Worm (Caenorhabditis elegans) whole organism, L2 larva: Measurements from ENCODE around the gene unc-26.

Source experiments
- C34F6.9 ChIP-seq: fragments of 150-350 bp; optimal IDR thresholded peaks from 2 replicates; lab custom pipeline; 2014; ENCODE audit warnings: missing biosample characterization, missing genetic modification characterization
- F13H6.1 ChIP-seq: sonication (generic microtip); optimal IDR thresholded peaks from 2 replicates; lab custom pipeline; 2016; ENCODE audit warnings: missing genetic modification characterization, missing compliant biosample characterization
- Y55F3AM.14 ChIP-seq: fragments of 200-800 bp; sonication (Bioruptor generic); optimal IDR thresholded peaks from 2 replicates; lab custom pipeline; 2018; ENCODE audit warnings: mild to moderate bottlenecking, missing genetic modification characterization, missing compliant biosample characterization
- alr-1 ChIP-seq: fragments of 150-350 bp; optimal IDR thresholded peaks from 2 replicates; lab custom pipeline; 2014; ENCODE audit warnings: missing biosample characterization, missing genetic modification characterization
- ama-1 ChIP-seq: fragments of 150-350 bp; optimal IDR thresholded peaks from 2 replicates; lab custom pipeline; 2018; ENCODE audit warnings: inconsistent platforms
- blmp-1 ChIP-seq: sonication (generic microtip); optimal IDR thresholded peaks from 2 replicates; lab custom pipeline; 2017; ENCODE audit warnings: missing genetic modification characterization, mild to moderate bottlenecking, missing compliant biosample characterization, antibody characterized with exemption, moderate library complexity; ENCODE audit not compliant: insufficient read depth
- ceh-82 ChIP-seq: fragments of 150-350 bp; optimal IDR thresholded peaks from 2 replicates; lab custom pipeline; 2014; ENCODE audit warnings: missing biosample characterization, missing genetic modification characterization
- crh-2 ChIP-seq: sonication (generic microtip); optimal IDR thresholded peaks from 2 replicates; lab custom pipeline; 2017; ENCODE audit warnings: missing biosample characterization, missing genetic modification characterization
- egl-27 ChIP-seq: sonication (generic microtip); optimal IDR thresholded peaks from 3 replicates; lab custom pipeline; 2017; ENCODE audit warnings: missing biosample characterization, missing genetic modification reagents, missing genetic modification characterization
- elt-1 ChIP-seq: fragments of 150-350 bp; optimal IDR thresholded peaks from 2 replicates; lab custom pipeline; 2014; ENCODE audit warnings: missing biosample characterization, missing genetic modification characterization
- elt-3 ChIP-seq: sonication (generic microtip); optimal IDR thresholded peaks from 2 replicates; lab custom pipeline; 2017; ENCODE audit warnings: missing biosample characterization, missing genetic modification characterization
- fos-1 ChIP-seq: fragments of 150-350 bp; optimal IDR thresholded peaks from 2 replicates; lab custom pipeline; 2014; ENCODE audit warnings: missing biosample characterization, missing genetic modification characterization
- gmeb-1 ChIP-seq: fragments of 150-350 bp; optimal IDR thresholded peaks from 2 replicates; lab custom pipeline; 2014; ENCODE audit warnings: missing biosample characterization, missing genetic modification characterization
- lin-13 ChIP-seq: fragments of 150-350 bp; optimal IDR thresholded peaks from 2 replicates; lab custom pipeline; 2014; ENCODE audit warnings: missing biosample characterization, missing genetic modification reagents, missing genetic modification characterization
- lin-39 ChIP-seq: fragments of 150-350 bp; optimal IDR thresholded peaks from 2 replicates; lab custom pipeline; 2014; ENCODE audit warnings: missing biosample characterization, missing genetic modification reagents, missing genetic modification characterization
- lsy-2 ChIP-seq, 2 experiments: fragments of 150-350 bp in 1 of 2; sonication (generic microtip) in 1 of 2; optimal IDR thresholded peaks; 2 replicates each; lab custom pipeline; 2014 to 2017; ENCODE audit warnings: missing biosample characterization in 2 of 2, missing genetic modification characterization in 2 of 2
- mab-5 ChIP-seq: fragments of 150-350 bp; optimal IDR thresholded peaks from 2 replicates; lab custom pipeline; 2014; ENCODE audit warnings: missing biosample characterization, missing genetic modification characterization
- mbf-1 ChIP-seq: sonication (generic microtip); optimal IDR thresholded peaks from 2 replicates; lab custom pipeline; 2017; ENCODE audit warnings: missing biosample characterization, missing genetic modification characterization
- nhr-10 ChIP-seq: sonication (generic microtip); optimal IDR thresholded peaks from 2 replicates; lab custom pipeline; 2017; ENCODE audit warnings: missing biosample characterization, missing genetic modification characterization
- nhr-11 ChIP-seq: fragments of 150-350 bp; optimal IDR thresholded peaks from 2 replicates; lab custom pipeline; 2014; ENCODE audit warnings: missing biosample characterization, missing genetic modification characterization
- nhr-12 ChIP-seq: fragments of 150-350 bp; optimal IDR thresholded peaks from 2 replicates; lab custom pipeline; 2014; ENCODE audit warnings: missing biosample characterization, missing genetic modification characterization
- nhr-129 ChIP-seq: fragments of 150-350 bp; optimal IDR thresholded peaks from 2 replicates; lab custom pipeline; 2014; ENCODE audit warnings: missing biosample characterization, missing genetic modification characterization
- nhr-21 ChIP-seq: fragments of 150-350 bp; optimal IDR thresholded peaks from 2 replicates; lab custom pipeline; 2014; ENCODE audit warnings: missing biosample characterization, missing genetic modification characterization
- nhr-25 ChIP-seq: fragments of 150-350 bp; sonication (generic microtip); optimal IDR thresholded peaks from 3 replicates; lab custom pipeline; 2014; ENCODE audit warnings: missing biosample characterization, missing genetic modification characterization
- nhr-6 ChIP-seq: fragments of 150-350 bp; optimal IDR thresholded peaks from 2 replicates; lab custom pipeline; 2014; ENCODE audit warnings: missing biosample characterization, missing genetic modification characterization
- nhr-77 ChIP-seq: fragments of 150-350 bp; optimal IDR thresholded peaks from 2 replicates; lab custom pipeline; 2014; ENCODE audit warnings: missing biosample characterization, missing genetic modification characterization
- peb-1 ChIP-seq: fragments of 150-350 bp; optimal IDR thresholded peaks from 2 replicates; lab custom pipeline; 2014; ENCODE audit warnings: missing biosample characterization, missing genetic modification characterization
- skn-1 ChIP-seq: sonication (generic microtip); optimal IDR thresholded peaks from 2 replicates; lab custom pipeline; 2017; ENCODE audit warnings: missing biosample characterization, missing genetic modification characterization
- sma-3 ChIP-seq: sonication (generic microtip); optimal IDR thresholded peaks from 2 replicates; lab custom pipeline; 2016; ENCODE audit warnings: missing genetic modification reagents, missing genetic modification characterization, missing compliant biosample characterization
- sma-9 ChIP-seq, 2 experiments: fragments of 150-350 bp in 1 of 2; sonication (generic microtip) in 1 of 2; optimal IDR thresholded peaks; 2 replicates each; lab custom pipeline; 2014 to 2016; ENCODE audit warnings: missing genetic modification characterization in 2 of 2, mild to moderate bottlenecking in 1 of 2, missing biosample characterization in 1 of 2, missing compliant biosample characterization in 1 of 2, missing genetic modification reagents in 1 of 2, moderate library complexity in 1 of 2
- snpc-4 ChIP-seq: fragments of 150-350 bp; optimal IDR thresholded peaks from 2 replicates; lab custom pipeline; 2014; ENCODE audit warnings: missing biosample characterization, missing genetic modification characterization
- unc-55 ChIP-seq: fragments of 150-350 bp; sonication (generic microtip); optimal IDR thresholded peaks from 3 replicates; lab custom pipeline; 2014; ENCODE audit warnings: missing biosample characterization, missing genetic modification reagents, missing genetic modification characterization
- unc-62 ChIP-seq: fragments of 150-350 bp; optimal IDR thresholded peaks from 2 replicates; lab custom pipeline; 2014; ENCODE audit warnings: missing biosample characterization, missing genetic modification reagents, missing genetic modification characterization
- zag-1 ChIP-seq: fragments of 150-350 bp; optimal IDR thresholded peaks from 2 replicates; lab custom pipeline; 2014; ENCODE audit warnings: missing biosample characterization, missing genetic modification characterization
- ztf-1 ChIP-seq: fragments of 200-800 bp; sonication (Bioruptor generic); conservative IDR thresholded peaks from 2 replicates; pipeline ENCODE4 v1.3.6; 2022; ENCODE audit warnings: missing genetic modification characterization, missing compliant biosample characterization
- ztf-11 ChIP-seq: sonication (generic microtip); optimal IDR thresholded peaks from 2 replicates; lab custom pipeline; 2017; ENCODE audit warnings: missing biosample characterization, missing genetic modification characterization
- ztf-4 ChIP-seq: fragments of 150-350 bp; optimal IDR thresholded peaks from 2 replicates; lab custom pipeline; 2014; ENCODE audit warnings: missing biosample characterization, missing genetic modification characterization

The unc-26 gene

DNA sequence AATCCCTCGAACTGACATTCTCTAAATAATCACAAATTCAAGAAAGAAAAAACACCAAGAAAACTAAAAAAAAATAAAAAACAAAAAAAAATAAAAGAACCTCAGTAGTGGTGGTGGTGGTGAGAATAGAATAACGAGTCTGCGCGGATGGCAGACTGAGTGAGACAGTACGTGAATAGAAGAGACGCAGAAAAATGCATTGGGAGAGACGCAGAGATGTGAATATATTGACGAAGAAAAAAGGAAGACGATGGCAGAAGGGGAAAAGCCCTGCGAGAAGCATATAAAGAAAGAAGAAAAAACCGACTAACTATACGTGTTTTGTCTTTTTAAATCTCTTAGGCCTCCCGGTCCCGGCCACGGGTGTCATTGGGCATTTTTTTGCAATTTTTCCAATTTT is at the start of gene unc-26:
TSS of gene unc-26 (minus strand) at position 23 of the 400 bp plus-strand sequence.
- TF ChIP-seq zag-1 (tag; lab: Kevin White, UChicago) (peak; percentile 31), F13H6.1 (peak; percentile 10), lsy-2 (tag; optimal IDR thresholded peaks at IDR 0.05; lab: Kevin White, UChicago) (peak in 1 of 2 experiments; percentile 60), ztf-11 (no peak), C34F6.9 (tag; lab: Kevin White, UChicago) (peak; percentile 40), ceh-82 (tag; lab: Kevin White, UChicago) (no peak), sma-3 (GFP tag; lab: Kevin White, UChicago) (no peak), unc-55 (GFP tag; lab: Kevin White, UChicago) (peak; percentile 82), nhr-21 (tag; lab: Kevin White, UChicago) (no peak), elt-3 (no peak), mab-5 (tag; lab: Kevin White, UChicago) (peak; percentile 35), Y55F3AM.14 (GFP tag; lab: Kevin White, UChicago) (no peak), nhr-129 (tag; lab: Kevin White, UChicago) (peak; percentile 59)

DNA sequence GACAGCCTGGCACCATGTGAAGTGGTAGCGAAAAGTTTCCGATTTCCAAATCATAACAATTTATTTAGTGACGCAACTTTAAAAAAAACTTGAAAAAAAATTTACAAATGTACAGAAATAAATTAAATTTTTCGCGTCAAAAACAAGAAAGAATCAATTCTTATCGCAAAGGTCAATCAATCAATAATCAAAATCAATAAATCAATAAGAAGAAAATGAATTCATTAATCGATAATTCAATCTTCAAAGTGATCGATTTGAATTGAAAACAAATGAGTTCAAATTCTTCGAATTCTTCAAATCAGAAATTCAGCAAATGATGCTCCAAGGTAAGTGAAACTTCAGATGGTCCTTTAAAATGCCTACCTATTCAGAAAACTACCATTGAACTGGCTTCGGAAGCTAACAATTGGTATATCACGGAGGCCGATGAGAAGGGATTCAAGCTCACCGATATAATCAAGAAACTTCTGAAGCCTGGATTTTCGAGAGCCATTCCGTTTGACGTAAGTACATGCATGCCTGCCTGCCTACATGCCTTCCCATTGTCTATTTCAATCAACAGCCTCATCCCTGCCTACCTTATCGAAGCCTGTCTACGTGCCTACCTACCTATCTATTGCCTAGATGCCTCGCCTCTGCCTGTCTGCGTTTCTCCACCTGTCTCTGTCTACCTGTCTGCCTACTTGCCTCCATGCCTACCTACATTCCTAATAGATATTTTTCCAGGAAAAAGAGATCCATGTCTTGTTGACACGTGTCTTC is 47.8 kb upstream of the unc-26 start:
- no peak for TF ChIP-seq alr-1 (tag; lab: Kevin White, UChicago)
- no peak for TF ChIP-seq nhr-77

DNA sequence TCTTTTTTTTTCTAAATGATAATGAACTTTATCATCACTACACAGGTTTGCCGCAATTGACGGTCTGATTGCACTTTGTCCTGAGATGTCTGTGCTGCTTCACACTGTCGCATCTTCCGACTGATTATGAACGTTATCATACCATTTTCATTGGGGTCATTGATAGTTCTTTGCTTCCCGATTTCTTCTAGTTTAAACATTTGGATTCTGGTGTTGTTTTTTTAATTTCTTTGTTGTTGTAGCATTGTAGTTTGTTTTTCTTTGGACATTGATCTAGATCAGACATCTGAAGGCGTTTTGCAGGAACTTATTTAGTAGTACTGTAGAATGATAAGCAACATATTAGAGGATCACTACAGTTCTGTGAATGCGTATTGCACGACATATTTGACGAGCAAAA is 46.5 kb upstream of the unc-26 start:
- peak; percentile 81 for TF ChIP-seq sma-9 (GFP tag; optimal IDR thresholded peaks at IDR 0.05; lab: Kevin White, UChicago)
- TF ChIP-seq sma-9 (tag; optimal IDR thresholded peaks at IDR 0.05; lab: Kevin White, UChicago): no peak
- TF ChIP-seq skn-1 (tag; lab: Kevin White, UChicago): peak; percentile 67
- TF ChIP-seq nhr-77: no peak
- peak; percentile 18 for TF ChIP-seq ama-1 (lab: Kevin White, UChicago)
- TF ChIP-seq ztf-4 (tag; lab: Kevin White, UChicago): no peak
- peak; percentile 6 for TF ChIP-seq blmp-1 (tag; lab: Kevin White, UChicago)
- peak; percentile 92 for TF ChIP-seq crh-2 (tag; lab: Kevin White, UChicago)
- no peak for TF ChIP-seq mbf-1 (tag; lab: Kevin White, UChicago)
- no peak for TF ChIP-seq nhr-11 (tag; lab: Kevin White, UChicago)
- TF ChIP-seq nhr-129 (tag; lab: Kevin White, UChicago): peak; percentile 59
- no peak for TF ChIP-seq C34F6.9 (tag; lab: Kevin White, UChicago)
- peak; percentile 60 for TF ChIP-seq lin-13 (GFP tag; lab: Kevin White, UChicago)
- TF ChIP-seq unc-62 (GFP tag; lab: Kevin White, UChicago): no peak
- no peak for TF ChIP-seq peb-1 (tag; lab: Kevin White, UChicago)
- TF ChIP-seq lin-39 (tag; lab: Kevin White, UChicago): no peak
- TF ChIP-seq Y55F3AM.14 (GFP tag; lab: Kevin White, UChicago): peak; percentile 8
- TF ChIP-seq egl-27 (tag; lab: Kevin White, UChicago): peak; percentile 22
- peak; percentile 42 for TF ChIP-seq nhr-6
- no peak for TF ChIP-seq nhr-12 (tag; lab: Kevin White, UChicago)
- TF ChIP-seq ztf-1 (GFP tag; lab: Robert Waterston, UW): no peak
- TF ChIP-seq ceh-82 (tag; lab: Kevin White, UChicago): no peak
- TF ChIP-seq nhr-10 (tag; lab: Kevin White, UChicago): no peak
- peak; percentile 88 for TF ChIP-seq nhr-21 (tag; lab: Kevin White, UChicago)
- peak; percentile 61 for TF ChIP-seq sma-3 (GFP tag; lab: Kevin White, UChicago)
- peak; percentile 40 for TF ChIP-seq nhr-25 (tag; lab: Kevin White, UChicago)
- peak; percentile 51 for TF ChIP-seq gmeb-1 (tag; lab: Kevin White, UChicago)
- TF ChIP-seq elt-1 (tag; lab: Kevin White, UChicago): no peak
- TF ChIP-seq unc-55 (GFP tag; lab: Kevin White, UChicago): no peak
- peak in 1 of 2 experiments; percentile 43 for TF ChIP-seq lsy-2 (tag; optimal IDR thresholded peaks at IDR 0.05; lab: Kevin White, UChicago)
- TF ChIP-seq zag-1 (tag; lab: Kevin White, UChicago): no peak
- TF ChIP-seq snpc-4: no peak
- TF ChIP-seq fos-1 (tag; lab: Kevin White, UChicago): peak; percentile 86
